Worm (Caenorhabditis elegans): Measurements from ENCODE around the gene R02D5.9.

- TF ChIP-seq snpc-4 (tag; optimal IDR thresholded peaks at IDR 0.05) (no peak), nhr-237 (tag; optimal IDR thresholded peaks at IDR 0.05) (no peak), nhr-77 (tag; optimal IDR thresholded peaks at IDR 0.05) (no peak), skn-1 (tag; optimal IDR thresholded peaks at IDR 0.05) (no peak), unc-62 (GFP tag; optimal IDR thresholded peaks at IDR 0.05 in 1 of 2) (no peak), unc-62 (tag; optimal IDR thresholded peaks at IDR 0.05) (no peak), ces-1 (GFP tag; optimal IDR thresholded peaks at IDR 0.05) (no peak), php-3 (GFP tag; IDR thresholded peaks at IDR 0.05) (no peak), ztf-7 (tag; optimal IDR thresholded peaks at IDR 0.05) (no peak), Y105C5A.15 (GFP tag; IDR thresholded peaks at IDR 0.05) (no peak), nhr-6 (tag; optimal IDR thresholded peaks at IDR 0.05) (no peak), lim-7 (GFP tag; IDR thresholded peaks at IDR 0.05) (no peak), ZK546.5 (tag; optimal IDR thresholded peaks at IDR 0.05) (no peak)
Observed at ce11 chrV:14478979-14479378, 31.9 kb downstream of the R02D5.9 start, which contains the start of gene clec-55.

All from whole organism, L4 larva.